Fruit fly (Drosophila melanogaster) whole organism, embryonic: Measurements from ENCODE around the gene mbc.
A peak's percentile ranks its signal among the peaks of the same experiment; 100 is the strongest.

Source experiments
- Adf1 ChIP-seq: fragments of 200-800 bp; sonication (Bioruptor generic); IDR thresholded peaks from 2 replicates; pipeline ENCODE4 v1.3.6; 2022; ENCODE audit warnings: missing biosample characterization, missing genetic modification characterization
- B-H1 ChIP-seq: fragments of 200-800 bp; sonication (Bioruptor generic); IDR thresholded peaks from 3 replicates; pipeline ENCODE4 v1.3.6; 2022; ENCODE audit warnings: missing biosample characterization, missing genetic modification characterization
- B-H2 ChIP-seq: fragments of 200-800 bp; sonication (Bioruptor generic); optimal IDR thresholded peaks from 2 replicates; lab custom pipeline; 2018; ENCODE audit warnings: missing biosample characterization, mild to moderate bottlenecking, missing genetic modification characterization
- CG10267 ChIP-seq: fragments of 200-800 bp; sonication (Bioruptor generic); optimal IDR thresholded peaks from 2 replicates; lab custom pipeline; 2018; ENCODE audit warnings: missing biosample characterization, mild to moderate bottlenecking, missing genetic modification characterization, moderate library complexity
- CG10565 ChIP-seq: fragments of 200-800 bp; sonication (Bioruptor generic); optimal IDR thresholded peaks from 3 replicates; lab custom pipeline; 2016; ENCODE audit warnings: missing biosample characterization, mild to moderate bottlenecking, missing genetic modification characterization
- CG11398 ChIP-seq: fragments of 200-800 bp; sonication (Bioruptor generic); optimal IDR thresholded peaks from 2 replicates; lab custom pipeline; 2016; ENCODE audit warnings: missing biosample characterization, missing genetic modification characterization
- CG12769 ChIP-seq: fragments of 200-800 bp; sonication (Bioruptor generic); optimal IDR thresholded peaks from 2 replicates; lab custom pipeline; 2019; ENCODE audit warnings: missing biosample characterization, mild to moderate bottlenecking, missing genetic modification characterization, moderate library complexity
- CG13624 ChIP-seq: fragments of 200-800 bp; sonication (Bioruptor generic); optimal IDR thresholded peaks from 2 replicates; lab custom pipeline; 2016; ENCODE audit warnings: missing biosample characterization, missing genetic modification characterization
- CG14710 ChIP-seq: fragments of 200-800 bp; sonication (Bioruptor generic); optimal IDR thresholded peaks from 3 replicates; lab custom pipeline; 2019; ENCODE audit warnings: missing biosample characterization, mild to moderate bottlenecking, missing genetic modification characterization, moderate library complexity
- CG15011 ChIP-seq: fragments of 200-800 bp; sonication (Bioruptor generic); optimal IDR thresholded peaks from 3 replicates; lab custom pipeline; 2018; ENCODE audit warnings: missing biosample characterization, mild to moderate bottlenecking, missing genetic modification characterization
- CG1602 ChIP-seq: fragments of 200-800 bp; sonication (Bioruptor generic); optimal IDR thresholded peaks from 3 replicates; lab custom pipeline; 2016; ENCODE audit warnings: missing biosample characterization, missing genetic modification characterization
- CG1603 ChIP-seq: fragments of 200-800 bp; sonication (Bioruptor generic); optimal IDR thresholded peaks from 2 replicates; lab custom pipeline; 2019; ENCODE audit warnings: missing biosample characterization, mild to moderate bottlenecking, missing genetic modification characterization, moderate library complexity
- CG16813 ChIP-seq: fragments of 200-800 bp; sonication (Bioruptor generic); IDR thresholded peaks from 3 replicates; pipeline ENCODE4 v1.3.6; 2022; ENCODE audit warnings: missing biosample characterization, missing genetic modification characterization; ENCODE audit not compliant: partially characterized antibody
- CG16815 ChIP-seq: fragments of 200-800 bp; sonication (Bioruptor generic); optimal IDR thresholded peaks from 3 replicates; lab custom pipeline; 2017; ENCODE audit warnings: missing biosample characterization, mild to moderate bottlenecking, missing genetic modification characterization
- CG18262 ChIP-seq: fragments of 200-800 bp; optimal IDR thresholded peaks from 3 replicates; lab custom pipeline; 2019; ENCODE audit warnings: missing biosample characterization, mild to moderate bottlenecking, missing genetic modification characterization, moderate library complexity
- CG2875 ChIP-seq: fragments of 200-800 bp; sonication (Bioruptor generic); optimal IDR thresholded peaks from 2 replicates; lab custom pipeline; 2017; ENCODE audit warnings: missing biosample characterization, mild to moderate bottlenecking, missing genetic modification characterization, missing genetic modification reagents
- CG30431 ChIP-seq: fragments of 200-800 bp; sonication (Bioruptor generic); optimal IDR thresholded peaks from 2 replicates; lab custom pipeline; 2017; ENCODE audit warnings: missing biosample characterization, missing genetic modification characterization
- CG34224 ChIP-seq: fragments of 200-800 bp; sonication (Bioruptor generic); IDR thresholded peaks from 3 replicates; pipeline ENCODE4 v1.3.6; 2022; ENCODE audit warnings: missing biosample characterization, missing genetic modification characterization; ENCODE audit not compliant: partially characterized antibody
- CG7556 ChIP-seq: fragments of 200-800 bp; sonication (Bioruptor generic); optimal IDR thresholded peaks from 2 replicates; lab custom pipeline; 2017; ENCODE audit warnings: missing biosample characterization, mild to moderate bottlenecking, missing genetic modification characterization
- D19A ChIP-seq: fragments of 200-800 bp; optimal IDR thresholded peaks from 3 replicates; lab custom pipeline; 2019; ENCODE audit warnings: missing biosample characterization, mild to moderate bottlenecking, missing genetic modification characterization, moderate library complexity
- D19B ChIP-seq: fragments of 200-800 bp; sonication (Bioruptor generic); optimal IDR thresholded peaks from 2 replicates; lab custom pipeline; 2017; ENCODE audit warnings: missing biosample characterization, mild to moderate bottlenecking, missing genetic modification characterization
- Dek ChIP-seq: fragments of 200-800 bp; sonication (Bioruptor generic); optimal IDR thresholded peaks from 3 replicates; lab custom pipeline; 2019; ENCODE audit warnings: missing biosample characterization, mild to moderate bottlenecking, missing genetic modification characterization, moderate library complexity
- Dip2 ChIP-seq: fragments of 200-800 bp; sonication (Bioruptor generic); IDR thresholded peaks from 2 replicates; pipeline ENCODE4 v1.3.6; 2022; ENCODE audit warnings: missing biosample characterization, missing genetic modification characterization
- E2f2 ChIP-seq: fragments of 200-800 bp; sonication (Bioruptor generic); IDR thresholded peaks from 2 replicates; pipeline ENCODE4 v1.3.6; 2022; ENCODE audit warnings: missing biosample characterization, missing genetic modification characterization
- Gsc ChIP-seq: fragments of 200-800 bp; sonication (Bioruptor generic); IDR thresholded peaks from 2 replicates; pipeline ENCODE4 v1.3.6; 2022; ENCODE audit warnings: missing biosample characterization, missing genetic modification characterization
- HmgD ChIP-seq: fragments of 200-800 bp; sonication (Bioruptor generic); optimal IDR thresholded peaks from 3 replicates; lab custom pipeline; 2016; ENCODE audit warnings: missing biosample characterization, missing genetic modification characterization
- Hr39 ChIP-seq: fragments of >200 bp; optimal IDR thresholded peaks from 2 replicates; lab custom pipeline; 2017
- Hr78 ChIP-seq, 2 experiments: fragments of 200-800 bp in 1 of 2; fragments of >200 bp in 1 of 2; sonication (Bioruptor generic) in 1 of 2; optimal IDR thresholded peaks; 2 replicates each; lab custom pipeline; 2017 to 2019; ENCODE audit warnings: missing biosample characterization in 2 of 2, missing genetic modification characterization in 2 of 2, mild to moderate bottlenecking in 1 of 2, moderate library complexity in 1 of 2
- NFAT ChIP-seq: fragments of 200-800 bp; sonication (Bioruptor generic); IDR thresholded peaks from 2 replicates; pipeline ENCODE4 v1.3.6; 2022; ENCODE audit warnings: missing biosample characterization, missing genetic modification characterization
- Sry-β ChIP-seq: fragments of 200-800 bp; sonication (Bioruptor generic); optimal IDR thresholded peaks from 2 replicates; lab custom pipeline; 2018; ENCODE audit warnings: missing biosample characterization, mild to moderate bottlenecking, missing genetic modification characterization, moderate library complexity
- Taf1 ChIP-seq: fragments of 200-800 bp; sonication (Bioruptor generic); IDR thresholded peaks from 2 replicates; pipeline ENCODE4 v1.3.6; 2022; ENCODE audit warnings: missing biosample characterization, missing genetic modification characterization
- ac ChIP-seq: fragments of 200-800 bp; sonication (Bioruptor generic); optimal IDR thresholded peaks from 3 replicates; lab custom pipeline; 2017; ENCODE audit warnings: missing biosample characterization, mild to moderate bottlenecking, missing genetic modification characterization
- aop ChIP-seq: fragments of 200-800 bp; sonication (Bioruptor generic); IDR thresholded peaks from 2 replicates; pipeline ENCODE4 v1.3.6; 2022; ENCODE audit warnings: missing biosample characterization, missing genetic modification characterization
- ash1 ChIP-seq: fragments of 200-800 bp; sonication (Bioruptor generic); optimal IDR thresholded peaks from 2 replicates; lab custom pipeline; 2018; ENCODE audit warnings: missing biosample characterization, mild to moderate bottlenecking, missing genetic modification characterization
- cas ChIP-seq: fragments of 200-800 bp; sonication (Bioruptor generic); IDR thresholded peaks from 2 replicates; pipeline ENCODE4 v1.3.6; 2022; ENCODE audit warnings: missing biosample characterization, missing genetic modification characterization
- chn ChIP-seq: fragments of 200-800 bp; sonication (Bioruptor generic); optimal IDR thresholded peaks from 2 replicates; lab custom pipeline; 2016; ENCODE audit warnings: missing biosample characterization, missing genetic modification characterization
- crc ChIP-seq: fragments of 200-800 bp; sonication (Bioruptor generic); optimal IDR thresholded peaks from 2 replicates; lab custom pipeline; 2016; ENCODE audit warnings: missing biosample characterization, missing genetic modification characterization
- crp ChIP-seq, 2 experiments: fragments of 200-800 bp; sonication (Bioruptor generic); optimal IDR thresholded peaks; 2 replicates in 1 of 2; 3 replicates in 1 of 2; lab custom pipeline; 2017; ENCODE audit warnings: missing biosample characterization in 2 of 2, missing genetic modification characterization in 2 of 2, mild to moderate bottlenecking in 1 of 2, moderate library complexity in 1 of 2
- dmrt99B ChIP-seq: fragments of 200-800 bp; sonication (Bioruptor generic); optimal IDR thresholded peaks from 2 replicates; lab custom pipeline; 2018; ENCODE audit warnings: missing biosample characterization, mild to moderate bottlenecking, missing genetic modification characterization, moderate library complexity
- nerfin-1 ChIP-seq: fragments of 200-800 bp; sonication (Bioruptor generic); optimal IDR thresholded peaks from 3 replicates; lab custom pipeline; 2019; ENCODE audit warnings: missing biosample characterization, mild to moderate bottlenecking, missing genetic modification characterization, moderate library complexity
- psq ChIP-seq: fragments of 200-800 bp; sonication (Bioruptor generic); optimal IDR thresholded peaks from 2 replicates; lab custom pipeline; 2017; ENCODE audit warnings: missing biosample characterization, missing genetic modification characterization
- sim ChIP-seq: fragments of 200-800 bp; sonication (Bioruptor generic); IDR thresholded peaks from 2 replicates; pipeline ENCODE4 v1.3.6; 2022; ENCODE audit warnings: missing biosample characterization, missing genetic modification characterization
- slbo ChIP-seq: fragments of 200-800 bp; sonication (Bioruptor generic); IDR thresholded peaks from 2 replicates; pipeline ENCODE4 v1.3.6; 2022; ENCODE audit warnings: missing biosample characterization, missing genetic modification characterization
- tll ChIP-seq, 2 experiments: fragments of 200-800 bp in 1 of 2; fragments of >200 bp in 1 of 2; sonication (Bioruptor generic) in 1 of 2; optimal IDR thresholded peaks; 2 replicates each; lab custom pipeline; 2017 to 2019; ENCODE audit warnings: missing biosample characterization in 2 of 2, missing genetic modification characterization in 2 of 2, mild to moderate bottlenecking in 1 of 2, moderate library complexity in 1 of 2
- tx ChIP-seq: fragments of 200-800 bp; sonication (Bioruptor generic); optimal IDR thresholded peaks from 2 replicates; lab custom pipeline; 2016; ENCODE audit warnings: missing biosample characterization, missing genetic modification characterization
- unc-4 ChIP-seq: fragments of 200-800 bp; sonication (Bioruptor generic); IDR thresholded peaks from 2 replicates; pipeline ENCODE4 v1.3.6; 2022; ENCODE audit warnings: missing biosample characterization, missing genetic modification characterization; ENCODE audit not compliant: partially characterized antibody
- usp ChIP-seq: fragments of >200 bp; optimal IDR thresholded peaks from 2 replicates; lab custom pipeline; 2017; ENCODE audit warnings: missing biosample characterization, missing genetic modification characterization
- vfl ChIP-seq: fragments of 200-800 bp; sonication (Bioruptor generic); optimal IDR thresholded peaks from 2 replicates; lab custom pipeline; 2016; ENCODE audit warnings: missing biosample characterization, missing genetic modification characterization
- zen ChIP-seq: fragments of 200-800 bp; sonication (Bioruptor generic); optimal IDR thresholded peaks from 3 replicates; lab custom pipeline; 2018; ENCODE audit warnings: missing biosample characterization, mild to moderate bottlenecking, missing genetic modification characterization, moderate library complexity
- zf30C ChIP-seq: fragments of 200-800 bp; sonication (Bioruptor generic); optimal IDR thresholded peaks from 3 replicates; lab custom pipeline; 2018; ENCODE audit warnings: missing biosample characterization, mild to moderate bottlenecking, missing genetic modification characterization

Gene mbc

dm6 chr3R:23818879-23819408 lies 37.4 kb downstream of the mbc start, which contains the start of the genes CG33111 and eIF4G2 (continued):
- no peak for TF ChIP-seq aop (GFP tag; lab: Robert Waterston, UW)
- TF ChIP-seq CG18262 (tag; lab: Kevin White, UChicago): no peak
- TF ChIP-seq usp (GFP tag; lab: Kevin White, UChicago): no peak
- TF ChIP-seq CG30431: no peak
- no peak for TF ChIP-seq ash1 (GFP tag; lab: Kevin White, UChicago)
- TF ChIP-seq crc (GFP tag; lab: Kevin White, UChicago): no peak
- TF ChIP-seq psq (GFP tag; lab: Kevin White, UChicago): no peak
- peak; percentile 64; the same call in 1 of the 2 replicates for TF ChIP-seq slbo (GFP tag; lab: Robert Waterston, UW)
- TF ChIP-seq chn (GFP tag; lab: Kevin White, UChicago): peak; percentile 15
- TF ChIP-seq tx: peak; percentile 15
- TF ChIP-seq sim (GFP tag; lab: Robert Waterston, UW): no peak
- peak; percentile 58 for TF ChIP-seq vfl (GFP tag; lab: Kevin White, UChicago)
- peak; percentile 67 for TF ChIP-seq CG13624 (GFP tag; lab: Kevin White, UChicago)
- no peak for TF ChIP-seq CG15011
- peak; percentile 53 for TF ChIP-seq Adf1
- TF ChIP-seq Dek: peak; percentile 25
- no peak for TF ChIP-seq Hr39 (lab: Kevin White, UChicago)
- TF ChIP-seq NFAT (GFP tag; lab: Robert Waterston, UW): peak; percentile 59; the same call in 1 of the 2 replicates
- peak; percentile 67 for TF ChIP-seq CG10267 (tag; lab: Kevin White, UChicago)
- no peak for TF ChIP-seq CG16815 (GFP tag; lab: Kevin White, UChicago)
- TF ChIP-seq cas (GFP tag; lab: Robert Waterston, UW): no peak
- TF ChIP-seq zen (tag; lab: Kevin White, UChicago): no peak
- TF ChIP-seq unc-4: peak; percentile 80
- TF ChIP-seq E2f2: peak; percentile 97
- TF ChIP-seq B-H1 (GFP tag; lab: Robert Waterston, UW): no peak
- TF ChIP-seq CG14710 (tag; lab: Kevin White, UChicago): peak; percentile 81
- peak; percentile 43 for TF ChIP-seq HmgD (GFP tag; lab: Kevin White, UChicago)
- no peak for TF ChIP-seq D19A (tag; lab: Kevin White, UChicago)
- peak; percentile 89 for TF ChIP-seq CG1603
- no peak for TF ChIP-seq Gsc (GFP tag; lab: Robert Waterston, UW)
- TF ChIP-seq ac (GFP tag; lab: Kevin White, UChicago): no peak
- peak; percentile 85 for TF ChIP-seq CG16813 (GFP tag; lab: Robert Waterston, UW)
- no peak for TF ChIP-seq Taf1 (GFP tag; lab: Robert Waterston, UW)
- peak; percentile 74 for TF ChIP-seq CG34224 (GFP tag; lab: Robert Waterston, UW)
- no peak for TF ChIP-seq crp (GFP tag; optimal IDR thresholded peaks at IDR 0.05; lab: Kevin White, UChicago)
- no peak for TF ChIP-seq D19B
- TF ChIP-seq nerfin-1: peak; percentile 38
- peak; percentile 12 for TF ChIP-seq B-H2 (GFP tag; lab: Kevin White, UChicago)
- peak; percentile 79 to 97 for TF ChIP-seq tll (GFP tag; optimal IDR thresholded peaks at IDR 0.05; lab: Kevin White, UChicago)
- TF ChIP-seq Dip2 (GFP tag; lab: Robert Waterston, UW): no peak
- TF ChIP-seq CG7556 (GFP tag; lab: Kevin White, UChicago): no peak
- no peak for TF ChIP-seq CG10565
- TF ChIP-seq CG11398: no peak
- no peak for TF ChIP-seq dmrt99B
- TF ChIP-seq CG12769 (tag; lab: Kevin White, UChicago): peak; percentile 100
- TF ChIP-seq Sry-β (GFP tag; lab: Kevin White, UChicago): no peak
- TF ChIP-seq Hr78 (GFP tag; optimal IDR thresholded peaks at IDR 0.05; lab: Kevin White, UChicago): no peak
- TF ChIP-seq CG2875 (GFP tag; lab: Kevin White, UChicago): no peak
- TF ChIP-seq zf30C: no peak
- peak; percentile 19 for TF ChIP-seq CG1602
